Worm (Caenorhabditis elegans): ENCODE data around the gene F49C5.9.

F49C5.9 gene

ce11 chrII:12544533-12544932 lies at the start of gene F49C5.9:
F49C5.9 (minus strand) TSS chrII:12544633.
- TF ChIP-seq tab-1 (GFP tag; IDR thresholded peaks at IDR 0.05), result no peak
- no peak for TF ChIP-seq flt-1 (GFP tag; IDR thresholded peaks at IDR 0.05)
- TF ChIP-seq med-1 (GFP tag; optimal IDR thresholded peaks at IDR 0.05; ENCODE audit: insufficient read depth), result no peak
- no peak for TF ChIP-seq ref-1 (GFP tag; conservative IDR thresholded peaks at IDR 0.05)
- TF ChIP-seq klf-2 (GFP tag; conservative IDR thresholded peaks at IDR 0.05), result no peak
- no peak for TF ChIP-seq ztf-23 (GFP tag; IDR thresholded peaks at IDR 0.05)
- TF ChIP-seq ztf-29 (GFP tag; IDR thresholded peaks at IDR 0.05), result no peak
- no peak for TF ChIP-seq T22C8.4 (GFP tag; IDR thresholded peaks at IDR 0.05)
- no peak for TF ChIP-seq cog-1 (tag; optimal IDR thresholded peaks at IDR 0.05)

- TF ChIP-seq tab-1 (GFP tag; IDR thresholded peaks at IDR 0.05), result no peak
Measured at ce11 chrII:12580952-12581351, 36.5 kb upstream of the F49C5.9 start, which contains the start of gene clec-4. clec-4 (minus strand) TSS chrII:12581113.

- TF ChIP-seq klf-2 (GFP tag; conservative IDR thresholded peaks at IDR 0.05) (no peak), ref-1 (GFP tag; conservative IDR thresholded peaks at IDR 0.05) (no peak), tab-1 (GFP tag; IDR thresholded peaks at IDR 0.05) (no peak), ztf-23 (GFP tag; IDR thresholded peaks at IDR 0.05) (no peak), cog-1 (tag; optimal IDR thresholded peaks at IDR 0.05) (no peak), T22C8.4 (GFP tag; IDR thresholded peaks at IDR 0.05) (no peak), ztf-29 (GFP tag; IDR thresholded peaks at IDR 0.05) (no peak), flt-1 (GFP tag; IDR thresholded peaks at IDR 0.05) (no peak), med-1 (GFP tag; optimal IDR thresholded peaks at IDR 0.05; ENCODE audit: insufficient read depth) (no peak)
Measured at ce11 chrII:12577754-12578153, 33.3 kb upstream of the F49C5.9 start, which contains the start of gene clec-8. clec-8 (minus strand) TSS chrII:12578061.

- TF ChIP-seq ztf-29 (GFP tag; IDR thresholded peaks at IDR 0.05), result no peak
- no peak for TF ChIP-seq cog-1 (tag; optimal IDR thresholded peaks at IDR 0.05)
- no peak for TF ChIP-seq klf-2 (GFP tag; conservative IDR thresholded peaks at IDR 0.05)
- no peak for TF ChIP-seq ztf-23 (GFP tag; IDR thresholded peaks at IDR 0.05)
- no peak for TF ChIP-seq med-1 (GFP tag; optimal IDR thresholded peaks at IDR 0.05; ENCODE audit: insufficient read depth)
- no peak for TF ChIP-seq ref-1 (GFP tag; conservative IDR thresholded peaks at IDR 0.05)
- no peak for TF ChIP-seq T22C8.4 (GFP tag; IDR thresholded peaks at IDR 0.05)
Measured at ce11 chrII:12574668-12575067, 30.2 kb upstream of the F49C5.9 start, which contains the start of gene Y38E10A.3. Y38E10A.3 (minus strand) TSS chrII:12574768.

- TF ChIP-seq ztf-29 (GFP tag; IDR thresholded peaks at IDR 0.05) (no peak), ref-1 (GFP tag; conservative IDR thresholded peaks at IDR 0.05) (no peak), tab-1 (GFP tag; IDR thresholded peaks at IDR 0.05) (no peak), T22C8.4 (GFP tag; IDR thresholded peaks at IDR 0.05) (no peak), cog-1 (tag; optimal IDR thresholded peaks at IDR 0.05) (no peak), klf-2 (GFP tag; conservative IDR thresholded peaks at IDR 0.05) (no peak), flt-1 (GFP tag; IDR thresholded peaks at IDR 0.05) (no peak), med-1 (GFP tag; optimal IDR thresholded peaks at IDR 0.05; ENCODE audit: insufficient read depth) (no peak), ztf-23 (GFP tag; IDR thresholded peaks at IDR 0.05) (no peak)
Measured at ce11 chrII:12573541-12573940, 29.1 kb upstream of the F49C5.9 start, which contains the start of gene Y38E10A.2. Y38E10A.2 (minus strand) TSS chrII:12573641.

ce11 chrII:12572760-12573159 lies 28.3 kb upstream of the F49C5.9 start, which contains the start of gene Y38E10A.35:
Y38E10A.35 (minus strand) TSS chrII:12572860.
- TF ChIP-seq T22C8.4 (GFP tag; IDR thresholded peaks at IDR 0.05) (no peak), klf-2 (GFP tag; conservative IDR thresholded peaks at IDR 0.05) (no peak), cog-1 (tag; optimal IDR thresholded peaks at IDR 0.05) (no peak), tab-1 (GFP tag; IDR thresholded peaks at IDR 0.05) (no peak), flt-1 (GFP tag; IDR thresholded peaks at IDR 0.05) (no peak), ztf-23 (GFP tag; IDR thresholded peaks at IDR 0.05) (no peak), ref-1 (GFP tag; conservative IDR thresholded peaks at IDR 0.05) (no peak)

- TF ChIP-seq tab-1 (GFP tag; IDR thresholded peaks at IDR 0.05), result no peak
- TF ChIP-seq klf-2 (GFP tag; conservative IDR thresholded peaks at IDR 0.05), result no peak
- no peak for TF ChIP-seq med-1 (GFP tag; optimal IDR thresholded peaks at IDR 0.05; ENCODE audit: insufficient read depth)
- no peak for TF ChIP-seq flt-1 (GFP tag; IDR thresholded peaks at IDR 0.05)
- TF ChIP-seq cog-1 (tag; optimal IDR thresholded peaks at IDR 0.05), result no peak
- no peak for TF ChIP-seq T22C8.4 (GFP tag; IDR thresholded peaks at IDR 0.05)
- TF ChIP-seq ref-1 (GFP tag; conservative IDR thresholded peaks at IDR 0.05), result no peak
Measured at ce11 chrII:12570523-12570922, 26.1 kb upstream of the F49C5.9 start, which contains the start of gene Y38E10A.1. Y38E10A.1 (minus strand) TSS chrII:12570623.

ce11 chrII:12565851-12566250 lies 21.4 kb upstream of the F49C5.9 start, which contains the start of gene F49C5.7:
F49C5.7 (plus strand) TSS chrII:12566151.
- no peak for TF ChIP-seq flt-1 (GFP tag; IDR thresholded peaks at IDR 0.05)
- TF ChIP-seq tab-1 (GFP tag; IDR thresholded peaks at IDR 0.05), result no peak
- no peak for TF ChIP-seq ztf-29 (GFP tag; IDR thresholded peaks at IDR 0.05)
- TF ChIP-seq ref-1 (GFP tag; conservative IDR thresholded peaks at IDR 0.05), result no peak
- TF ChIP-seq klf-2 (GFP tag; conservative IDR thresholded peaks at IDR 0.05), result no peak
- no peak for TF ChIP-seq ztf-23 (GFP tag; IDR thresholded peaks at IDR 0.05)
- no peak for TF ChIP-seq T22C8.4 (GFP tag; IDR thresholded peaks at IDR 0.05)
- no peak for TF ChIP-seq cog-1 (tag; optimal IDR thresholded peaks at IDR 0.05)
- TF ChIP-seq med-1 (GFP tag; optimal IDR thresholded peaks at IDR 0.05; ENCODE audit: insufficient read depth), result no peak

ce11 chrII:12560210-12560609 lies 15.8 kb upstream of the F49C5.9 start, which contains the start of gene F49C5.12:
F49C5.12 (minus strand) TSS chrII:12560310.
- no peak for TF ChIP-seq flt-1 (GFP tag; IDR thresholded peaks at IDR 0.05)
- TF ChIP-seq med-1 (GFP tag; optimal IDR thresholded peaks at IDR 0.05; ENCODE audit: insufficient read depth), result no peak
- TF ChIP-seq cog-1 (tag; optimal IDR thresholded peaks at IDR 0.05), result no peak
- TF ChIP-seq T22C8.4 (GFP tag; IDR thresholded peaks at IDR 0.05), result no peak
- TF ChIP-seq klf-2 (GFP tag; conservative IDR thresholded peaks at IDR 0.05), result no peak
- no peak for TF ChIP-seq ref-1 (GFP tag; conservative IDR thresholded peaks at IDR 0.05)
- no peak for TF ChIP-seq tab-1 (GFP tag; IDR thresholded peaks at IDR 0.05)
- no peak for TF ChIP-seq ztf-29 (GFP tag; IDR thresholded peaks at IDR 0.05)
- TF ChIP-seq ztf-23 (GFP tag; IDR thresholded peaks at IDR 0.05), result no peak

- TF ChIP-seq ref-1 (GFP tag; conservative IDR thresholded peaks at IDR 0.05) (no peak), med-1 (GFP tag; optimal IDR thresholded peaks at IDR 0.05; ENCODE audit: insufficient read depth) (no peak), ztf-23 (GFP tag; IDR thresholded peaks at IDR 0.05) (no peak), flt-1 (GFP tag; IDR thresholded peaks at IDR 0.05) (no peak), tab-1 (GFP tag; IDR thresholded peaks at IDR 0.05) (no peak), klf-2 (GFP tag; conservative IDR thresholded peaks at IDR 0.05) (no peak), T22C8.4 (GFP tag; IDR thresholded peaks at IDR 0.05) (no peak), ztf-29 (GFP tag; IDR thresholded peaks at IDR 0.05) (no peak), cog-1 (tag; optimal IDR thresholded peaks at IDR 0.05) (no peak)
Measured at ce11 chrII:12555579-12555978, 11.1 kb upstream of the F49C5.9 start, which contains the start of gene F49C5.11. F49C5.11 (plus strand) TSS chrII:12555879.

All from whole organism, midembryonic.